Worm (Caenorhabditis elegans) whole organism, young adult: Measurements from ENCODE around the gene ZK418.6.

Source experiments
- F37B4.10 ChIP-seq: fragments of 200-800 bp; sonication (Bioruptor generic); IDR thresholded peaks from 2 replicates; pipeline ENCODE4 v1.3.6; 2022; ENCODE audit warnings: missing genetic modification characterization, missing compliant biosample characterization
- K11D2.4 ChIP-seq: fragments of 200-800 bp; sonication (Bioruptor generic); IDR thresholded peaks from 2 replicates; pipeline ENCODE4 v1.3.6; 2022; ENCODE audit warnings: missing genetic modification reagents, missing genetic modification characterization, missing compliant biosample characterization
- ama-1 ChIP-seq, 3 experiments: fragments of 150-350 bp in 1 of 3; sonication (generic microtip) in 2 of 3; optimal IDR thresholded peaks; 2 replicates each; lab custom pipeline; 2014 to 2018; ENCODE audit warnings: missing biosample characterization in 2 of 3, missing genetic modification characterization in 2 of 3, missing genetic modification reagents in 2 of 3
- cebp-2 ChIP-seq: fragments of 200-800 bp; sonication (Bioruptor generic); IDR thresholded peaks from 2 replicates; pipeline ENCODE4 v1.3.6; 2022; ENCODE audit warnings: missing genetic modification characterization, missing compliant biosample characterization
- dpff-1 ChIP-seq: sonication (generic microtip); optimal IDR thresholded peaks from 2 replicates; lab custom pipeline; 2017; ENCODE audit warnings: mild to moderate bottlenecking, missing genetic modification characterization, missing compliant biosample characterization
- hmg-20 ChIP-seq: fragments of 200-800 bp; sonication (Bioruptor generic); IDR thresholded peaks from 2 replicates; pipeline ENCODE4 v1.3.6; 2022; ENCODE audit warnings: missing genetic modification reagents, missing genetic modification characterization, missing compliant biosample characterization
- let-526 ChIP-seq: fragments of 200-800 bp; sonication (Bioruptor generic); IDR thresholded peaks from 2 replicates; pipeline ENCODE4 v1.3.6; 2022; ENCODE audit warnings: missing genetic modification reagents, missing genetic modification characterization, missing compliant biosample characterization
- lin-35 ChIP-seq, 3 experiments: fragments of 150-350 bp in 2 of 3; sonication (generic microtip) in 1 of 3; optimal IDR thresholded peaks; 2 replicates each; lab custom pipeline; 2014 to 2018; ENCODE audit warnings: missing biosample characterization in 3 of 3, missing genetic modification characterization in 3 of 3, missing genetic modification reagents in 3 of 3
- lsl-1 ChIP-seq: fragments of 200-800 bp; sonication (Bioruptor generic); optimal IDR thresholded peaks from 2 replicates; lab custom pipeline; 2018; ENCODE audit warnings: mild to moderate bottlenecking, missing genetic modification characterization, moderate library complexity, missing compliant biosample characterization
- madf-10 ChIP-seq: sonication (generic microtip); optimal IDR thresholded peaks from 2 replicates; lab custom pipeline; 2016; ENCODE audit warnings: mild to moderate bottlenecking, missing genetic modification characterization, missing compliant biosample characterization
- nfya-1 ChIP-seq: sonication (generic microtip); optimal IDR thresholded peaks from 2 replicates; lab custom pipeline; 2017; ENCODE audit warnings: antibody characterized with exemption, missing compliant biosample characterization, missing genetic modification characterization, borderline replicate concordance; ENCODE audit not compliant: insufficient read depth
- snpc-4 ChIP-seq, 5 experiments: fragments of 150-350 bp in 1 of 5; sonication (generic microtip) in 4 of 5; optimal IDR thresholded peaks; 2 replicates each; lab custom pipeline; 2014 to 2018; ENCODE audit warnings: missing genetic modification characterization in 5 of 5, missing biosample characterization in 3 of 5, antibody characterized with exemption in 2 of 5, mild to moderate bottlenecking in 2 of 5, missing compliant biosample characterization in 2 of 5, missing genotype in 2 of 5, moderate library complexity in 2 of 5, missing genetic modification reagents in 1 of 5
- ztf-25 ChIP-seq: fragments of 200-800 bp; sonication (Bioruptor generic); IDR thresholded peaks from 2 replicates; pipeline ENCODE4 v1.3.6; 2022; ENCODE audit warnings: missing genetic modification reagents, missing genetic modification characterization, missing compliant biosample characterization
- ztf-28 ChIP-seq: fragments of 200-800 bp; sonication (Bioruptor generic); IDR thresholded peaks from 2 replicates; pipeline ENCODE4 v1.3.6; 2022; ENCODE audit warnings: missing genetic modification reagents, missing genetic modification characterization, missing compliant biosample characterization

DNA sequence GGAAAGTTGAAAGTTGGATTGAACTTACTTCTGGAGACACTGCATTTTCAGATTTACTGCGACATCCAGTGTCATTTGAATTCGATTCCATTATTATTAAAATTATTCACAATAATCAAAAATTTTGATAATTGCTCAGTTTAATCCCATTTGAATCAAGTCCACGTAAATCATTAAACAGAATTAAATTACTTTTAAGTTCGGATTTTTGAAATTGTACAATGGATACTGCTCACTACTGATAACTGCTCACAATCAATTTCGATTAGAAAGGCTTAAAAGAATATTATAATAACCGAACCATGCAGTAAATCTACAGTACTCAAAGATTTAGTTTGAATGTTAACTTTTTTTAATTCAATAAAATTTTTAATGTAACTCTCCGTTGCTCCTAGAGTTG is 14.5 kb downstream of the ZK418.6 start, which contains the start of gene R01H2.4:
- TF ChIP-seq lin-35 (GFP tag; optimal IDR thresholded peaks at IDR 0.05; lab: Kevin White, UChicago) (no peak), ztf-25 (no peak), let-526 (no peak), ama-1 (optimal IDR thresholded peaks at IDR 0.05; lab: Kevin White, UChicago) (no peak), ama-1 (GFP tag; optimal IDR thresholded peaks at IDR 0.05; lab: Kevin White, UChicago) (no peak), lsl-1 (GFP tag; lab: Kevin White, UChicago) (no peak), dpff-1 (tag; lab: Kevin White, UChicago) (no peak), cebp-2 (GFP tag; lab: Robert Waterston, UW) (no peak), nfya-1 (no peak), ztf-28 (no peak), snpc-4 (GFP tag; optimal IDR thresholded peaks at IDR 0.05; lab: Kevin White, UChicago) (no peak), snpc-4 (tag; optimal IDR thresholded peaks at IDR 0.05; lab: Kevin White, UChicago) (no peak), K11D2.4 (GFP tag; lab: Robert Waterston, UW) (no peak), madf-10 (no peak), hmg-20 (no peak), F37B4.10 (GFP tag; lab: Robert Waterston, UW) (no peak)
